Worm (Caenorhabditis elegans): ENCODE results near the gene ada-2.

ada-2 gene

ce11 chrII:7301670-7302151 is 49.7 kb downstream of the ada-2 start, which contains the start of gene cul-4:
cul-4 (plus strand) TSS chrII:7302101.
- TF ChIP-seq swsn-7 (tag; optimal IDR thresholded peaks at IDR 0.05) (peak; percentile 80), ama-1 (optimal IDR thresholded peaks at IDR 0.05) (no peak), C04F5.9 (tag; optimal IDR thresholded peaks at IDR 0.05) (peak; percentile 59), ceh-63 (GFP tag; optimal IDR thresholded peaks at IDR 0.05) (no peak), efl-1 (optimal IDR thresholded peaks at IDR 0.05) (peak; percentile 71 to 82), efl-1 (GFP tag; optimal IDR thresholded peaks at IDR 0.05 in 1 of 2) (peak; percentile 76 to 97), sptf-1 (tag; optimal IDR thresholded peaks at IDR 0.05) (no peak), hlh-17 (GFP tag; optimal IDR thresholded peaks at IDR 0.05; ENCODE audit: borderline replicate concordance) (no peak), tbx-2 (tag; optimal IDR thresholded peaks at IDR 0.05) (no peak), vab-15 (tag; optimal IDR thresholded peaks at IDR 0.05) (no peak), nhr-47 (tag; optimal IDR thresholded peaks at IDR 0.05) (no peak), nhr-12 (tag; optimal IDR thresholded peaks at IDR 0.05) (no peak), grh-1 (GFP tag; IDR thresholded peaks at IDR 0.05) (peak; percentile 66), egl-13 (tag; optimal IDR thresholded peaks at IDR 0.05) (peak; percentile 65), nhr-71 (tag; optimal IDR thresholded peaks at IDR 0.05) (peak; percentile 86), snpc-4 (tag; optimal IDR thresholded peaks at IDR 0.05) (peak; percentile 70), nhr-20 (tag; optimal IDR thresholded peaks at IDR 0.05) (peak; percentile 85), irx-1 (tag; optimal IDR thresholded peaks at IDR 0.05) (peak; percentile 72), lsy-2 (tag; optimal IDR thresholded peaks at IDR 0.05) (peak; percentile 84 to 88), ztf-11 (tag; optimal IDR thresholded peaks at IDR 0.05) (peak in 1 of 2 experiments; percentile 31), nhr-76 (tag; optimal IDR thresholded peaks at IDR 0.05) (no peak), aha-1 (tag; optimal IDR thresholded peaks at IDR 0.05) (no peak), ces-1 (GFP tag; optimal IDR thresholded peaks at IDR 0.05) (no peak), lin-39 (tag; optimal IDR thresholded peaks at IDR 0.05) (peak; percentile 37), lin-35 (GFP tag; optimal IDR thresholded peaks at IDR 0.05) (peak; percentile 76 to 82), alr-1 (tag; optimal IDR thresholded peaks at IDR 0.05; ENCODE audit: borderline replicate concordance) (no peak), fos-1 (tag; optimal IDR thresholded peaks at IDR 0.05) (peak; percentile 6), unc-86 (tag; optimal IDR thresholded peaks at IDR 0.05) (peak; percentile 71), jun-1 (tag; optimal IDR thresholded peaks at IDR 0.05) (peak; percentile 60), zip-4 (GFP tag; optimal IDR thresholded peaks at IDR 0.05) (peak; percentile 41), nhr-237 (tag; optimal IDR thresholded peaks at IDR 0.05) (no peak), fkh-10 (GFP tag; optimal IDR thresholded peaks at IDR 0.05) (no peak), mdl-1 (tag; optimal IDR thresholded peaks at IDR 0.05) (peak in 1 of 2 experiments; percentile 46), C34B4.2 (tag; optimal IDR thresholded peaks at IDR 0.05) (no peak), nhr-77 (tag; optimal IDR thresholded peaks at IDR 0.05) (peak; percentile 12), C16A3.4 (tag; optimal IDR thresholded peaks at IDR 0.05) (peak; percentile 41), efl-3 (GFP tag; optimal IDR thresholded peaks at IDR 0.05) (no peak), hpl-2 (GFP tag; optimal IDR thresholded peaks at IDR 0.05) (no peak), mep-1 (tag; optimal IDR thresholded peaks at IDR 0.05) (peak; percentile 90), sup-37 (GFP tag; optimal IDR thresholded peaks at IDR 0.05) (peak; percentile 12), skn-1 (tag; optimal IDR thresholded peaks at IDR 0.05) (peak; percentile 64), ceh-82 (tag; optimal IDR thresholded peaks at IDR 0.05) (peak; percentile 64 to 72 (median 72)), lir-3 (tag; optimal IDR thresholded peaks at IDR 0.05; ENCODE audit: poor library complexity) (peak; percentile 85), aly-2 (tag; optimal IDR thresholded peaks at IDR 0.05) (no peak), unc-30 (tag; optimal IDR thresholded peaks at IDR 0.05) (no peak), nhr-19 (GFP tag; conservative IDR thresholded peaks at IDR 0.05) (peak; percentile 82), nhr-85 (tag) (peak; percentile 89), isw-1 (GFP tag; IDR thresholded peaks at IDR 0.05) (peak; percentile 54), unc-98 (GFP tag; IDR thresholded peaks at IDR 0.05) (no peak), ceh-88 (GFP tag; IDR thresholded peaks at IDR 0.05) (0 out of 2 replicates have a peak, but pooled peaks have one; percentile 28), nhr-11 (tag; optimal IDR thresholded peaks at IDR 0.05) (no peak), ceh-8 (GFP tag; optimal IDR thresholded peaks at IDR 0.05) (peak; percentile 46), mab-9 (GFP tag; IDR thresholded peaks at IDR 0.05) (peak; percentile 66; the same call in 1 of the 2 replicates), Y116A8C.19 (tag; optimal IDR thresholded peaks at IDR 0.05; ENCODE audit: borderline replicate concordance) (no peak)

Measured in whole organism, L1 larva.